Fruit fly (Drosophila melanogaster) whole organism: ENCODE results near the gene eEF1delta.

Source experiments
- CG8478 ChIP-seq: fragments of >200 bp; optimal IDR thresholded peaks from 2 replicates; lab custom pipeline; 2018; ENCODE audit warnings: inconsistent platforms
- Dll ChIP-seq: fragments of >200 bp; optimal IDR thresholded peaks from 2 replicates; lab custom pipeline; 2017
- pan ChIP-seq: fragments of >200 bp; optimal IDR thresholded peaks from 2 replicates; lab custom pipeline; 2017
- psq ChIP-seq: fragments of >200 bp; optimal IDR thresholded peaks from 2 replicates; lab custom pipeline; 2017
- usp ChIP-seq: fragments of >200 bp; optimal IDR thresholded peaks from 2 replicates; lab custom pipeline; 2017; ENCODE audit warnings: missing biosample characterization, missing genetic modification characterization, mixed read lengths

dm6 chr2L:10276846-10277245 is 44.5 kb downstream of the eEF1delta start:
- TF ChIP-seq psq (no peak), CG8478 (lab: Kevin White, UChicago) (no peak), Dll (lab: Kevin White, UChicago) (no peak), usp (GFP tag; lab: Kevin White, UChicago) (no peak), pan (lab: Kevin White, UChicago) (no peak)
